Fruit fly (Drosophila melanogaster) whole organism, embryonic: ENCODE measurements around the gene CG17781.
A peak's percentile ranks its signal among the peaks of the same experiment; 100 is the strongest.

ENCODE experiments used
- Abd-B ChIP-seq: fragments of 200-800 bp; sonication (Bioruptor generic); optimal IDR thresholded peaks from 2 replicates; lab custom pipeline; 2018; ENCODE audit warnings: missing biosample characterization, mild to moderate bottlenecking, missing genetic modification characterization, moderate library complexity
- Adf1 ChIP-seq: fragments of 200-800 bp; sonication (Bioruptor generic); IDR thresholded peaks from 2 replicates; pipeline ENCODE4 v1.3.6; 2022; ENCODE audit warnings: missing biosample characterization, missing genetic modification characterization
- CG10979 ChIP-seq: fragments of 200-800 bp; sonication (Bioruptor generic); optimal IDR thresholded peaks from 2 replicates; lab custom pipeline; 2018; ENCODE audit warnings: missing biosample characterization, mild to moderate bottlenecking, missing genetic modification characterization, moderate library complexity
- CG12155 ChIP-seq: fragments of 200-800 bp; sonication (Bioruptor generic); optimal IDR thresholded peaks from 3 replicates; lab custom pipeline; 2016; ENCODE audit warnings: missing biosample characterization, missing genetic modification characterization
- CG12769 ChIP-seq: fragments of 200-800 bp; sonication (Bioruptor generic); optimal IDR thresholded peaks from 2 replicates; lab custom pipeline; 2019; ENCODE audit warnings: missing biosample characterization, mild to moderate bottlenecking, missing genetic modification characterization, moderate library complexity
- CG13894 ChIP-seq: fragments of 200-800 bp; sonication (Bioruptor generic); optimal IDR thresholded peaks from 3 replicates; lab custom pipeline; 2018; ENCODE audit warnings: missing biosample characterization, mild to moderate bottlenecking, missing genetic modification characterization, moderate library complexity
- CG16813 ChIP-seq: fragments of 200-800 bp; sonication (Bioruptor generic); IDR thresholded peaks from 3 replicates; pipeline ENCODE4 v1.3.6; 2022; ENCODE audit warnings: missing biosample characterization, missing genetic modification characterization; ENCODE audit not compliant: partially characterized antibody
- CG17361 ChIP-seq: fragments of 200-800 bp; sonication (Bioruptor generic); IDR thresholded peaks from 3 replicates; pipeline ENCODE4 v1.3.6; 2022; ENCODE audit warnings: missing biosample characterization, missing genetic modification characterization
- CG30431 ChIP-seq: fragments of 200-800 bp; sonication (Bioruptor generic); optimal IDR thresholded peaks from 2 replicates; lab custom pipeline; 2017; ENCODE audit warnings: missing biosample characterization, missing genetic modification characterization
- CG3065 ChIP-seq: fragments of 200-800 bp; sonication (Bioruptor generic); optimal IDR thresholded peaks from 2 replicates; lab custom pipeline; 2016; ENCODE audit warnings: missing biosample characterization, missing genetic modification characterization
- CG6791 ChIP-seq: fragments of 200-800 bp; sonication (Bioruptor generic); IDR thresholded peaks from 3 replicates; pipeline ENCODE4 v1.3.6; 2022; ENCODE audit warnings: missing biosample characterization, missing genetic modification characterization; ENCODE audit not compliant: partially characterized antibody
- CG7745 ChIP-seq: fragments of 200-800 bp; sonication (Bioruptor generic); optimal IDR thresholded peaks from 2 replicates; lab custom pipeline; 2018; ENCODE audit warnings: missing biosample characterization, mild to moderate bottlenecking, missing genetic modification characterization, moderate library complexity
- CG8290 ChIP-seq, 3 experiments: fragments of 200-800 bp; sonication (Bioruptor generic); optimal IDR thresholded peaks; 2 replicates each; lab custom pipeline; 2016 to 2019; ENCODE audit warnings: missing biosample characterization in 3 of 3, missing genetic modification characterization in 3 of 3, mild to moderate bottlenecking in 2 of 3, moderate library complexity in 1 of 3
- CG9215 ChIP-seq: fragments of 200-800 bp; sonication (Bioruptor generic); IDR thresholded peaks from 2 replicates; pipeline ENCODE4 v1.3.6; 2022; ENCODE audit warnings: missing biosample characterization, missing genetic modification characterization
- Chrac-16 ChIP-seq: fragments of 200-800 bp; sonication (Bioruptor generic); optimal IDR thresholded peaks from 3 replicates; lab custom pipeline; 2016; ENCODE audit warnings: missing biosample characterization, missing genetic modification characterization
- Dbx ChIP-seq: fragments of 200-800 bp; sonication (Bioruptor generic); IDR thresholded peaks from 3 replicates; pipeline ENCODE4 v1.3.6; 2022; ENCODE audit warnings: missing biosample characterization, missing genetic modification characterization
- Dp ChIP-seq: fragments of 200-800 bp; sonication (Bioruptor generic); optimal IDR thresholded peaks from 2 replicates; lab custom pipeline; 2018; ENCODE audit warnings: missing biosample characterization, mild to moderate bottlenecking, missing genetic modification characterization, moderate library complexity
- Fer1 ChIP-seq: fragments of 200-800 bp; sonication (Bioruptor generic); optimal IDR thresholded peaks from 2 replicates; lab custom pipeline; 2017; ENCODE audit warnings: missing biosample characterization, mild to moderate bottlenecking, missing genetic modification characterization
- HLHmδ ChIP-seq: fragments of 200-800 bp; sonication (Bioruptor generic); optimal IDR thresholded peaks from 2 replicates; lab custom pipeline; 2018; ENCODE audit warnings: missing biosample characterization, mild to moderate bottlenecking, missing genetic modification characterization, moderate library complexity
- Hey ChIP-seq: fragments of 200-800 bp; sonication (Bioruptor generic); optimal IDR thresholded peaks from 3 replicates; lab custom pipeline; 2018; ENCODE audit warnings: missing biosample characterization, mild to moderate bottlenecking, missing genetic modification characterization
- HmgD ChIP-seq: fragments of 200-800 bp; sonication (Bioruptor generic); optimal IDR thresholded peaks from 3 replicates; lab custom pipeline; 2016; ENCODE audit warnings: missing biosample characterization, missing genetic modification characterization
- Lhr ChIP-seq: fragments of 200-800 bp; sonication (Bioruptor generic); optimal IDR thresholded peaks from 3 replicates; lab custom pipeline; 2017; ENCODE audit warnings: mild to moderate bottlenecking, missing biosample characterization, missing genetic modification reagents, missing genetic modification characterization
- Optix ChIP-seq: fragments of 200-800 bp; sonication (Bioruptor generic); IDR thresholded peaks from 3 replicates; pipeline ENCODE4 v1.3.6; 2022; ENCODE audit warnings: missing biosample characterization, missing genetic modification characterization
- Poxn ChIP-seq: fragments of 200-800 bp; sonication (Bioruptor generic); IDR thresholded peaks from 2 replicates; pipeline ENCODE4 v1.3.6; 2022; ENCODE audit warnings: missing biosample characterization, missing genetic modification characterization
- Sin3A ChIP-seq: fragments of >200 bp; optimal IDR thresholded peaks from 2 replicates; lab custom pipeline; 2018
- Sry-β ChIP-seq: fragments of 200-800 bp; sonication (Bioruptor generic); optimal IDR thresholded peaks from 2 replicates; lab custom pipeline; 2018; ENCODE audit warnings: missing biosample characterization, mild to moderate bottlenecking, missing genetic modification characterization, moderate library complexity
- Xrp1 ChIP-seq: fragments of 200-800 bp; sonication (Bioruptor generic); IDR thresholded peaks from 2 replicates; pipeline ENCODE4 v1.3.6; 2022; ENCODE audit warnings: missing biosample characterization, missing genetic modification characterization
- az2 ChIP-seq: fragments of 200-800 bp; sonication (Bioruptor generic); optimal IDR thresholded peaks from 3 replicates; lab custom pipeline; 2016; ENCODE audit warnings: missing biosample characterization, missing genetic modification characterization
- chm ChIP-seq: fragments of 200-800 bp; sonication (Bioruptor generic); IDR thresholded peaks from 2 replicates; pipeline ENCODE4 v1.3.6; 2022; ENCODE audit warnings: missing biosample characterization, missing genetic modification characterization
- danr ChIP-seq: fragments of 200-800 bp; sonication (Bioruptor generic); IDR thresholded peaks from 2 replicates; pipeline ENCODE4 v1.3.6; 2022; ENCODE audit warnings: missing biosample characterization, missing genetic modification characterization
- dimm ChIP-seq: fragments of 200-800 bp; sonication (Bioruptor generic); IDR thresholded peaks from 2 replicates; pipeline ENCODE4 v1.3.6; 2022; ENCODE audit warnings: missing biosample characterization, missing genetic modification characterization
- esg ChIP-seq: fragments of 200-800 bp; sonication (Bioruptor generic); conservative IDR thresholded peaks from 2 replicates; pipeline ENCODE4 v1.3.6; 2022; ENCODE audit warnings: missing biosample characterization, missing genetic modification characterization
- fd3F ChIP-seq: fragments of 200-800 bp; sonication (Bioruptor generic); optimal IDR thresholded peaks from 2 replicates; lab custom pipeline; 2018; ENCODE audit warnings: missing biosample characterization, mild to moderate bottlenecking, missing genetic modification characterization, moderate library complexity
- gro ChIP-seq: fragments of 200-800 bp; sonication (Bioruptor generic); optimal IDR thresholded peaks from 2 replicates; lab custom pipeline; 2016; ENCODE audit warnings: missing biosample characterization, missing genetic modification characterization
- gsb ChIP-seq: fragments of 200-800 bp; sonication (Bioruptor generic); IDR thresholded peaks from 2 replicates; pipeline ENCODE4 v1.3.6; 2022; ENCODE audit warnings: missing biosample characterization, missing genetic modification characterization
- hth ChIP-seq: fragments of >200 bp; optimal IDR thresholded peaks from 2 replicates; lab custom pipeline; 2017; ENCODE audit warnings: inconsistent platforms
- jigr1 ChIP-seq: fragments of 200-800 bp; sonication (Bioruptor generic); IDR thresholded peaks from 3 replicates; pipeline ENCODE4 v1.3.6; 2022; ENCODE audit warnings: missing biosample characterization, missing genetic modification characterization
- ken ChIP-seq: fragments of 200-800 bp; sonication (Bioruptor generic); IDR thresholded peaks from 3 replicates; pipeline ENCODE4 v1.3.6; 2022; ENCODE audit warnings: missing biosample characterization, missing genetic modification characterization
- kni ChIP-seq: fragments of 200-800 bp; sonication (Bioruptor generic); optimal IDR thresholded peaks from 3 replicates; lab custom pipeline; 2017; ENCODE audit warnings: mild to moderate bottlenecking, missing biosample characterization, missing genetic modification reagents, missing genetic modification characterization
- nom ChIP-seq: fragments of 200-800 bp; sonication (Bioruptor generic); optimal IDR thresholded peaks from 2 replicates; lab custom pipeline; 2017; ENCODE audit warnings: missing biosample characterization, missing genetic modification characterization, mild to moderate bottlenecking, moderate library complexity, missing genetic modification reagents
- pan ChIP-seq, 4 experiments: fragments of >200 bp in 3 of 4; fragments of 200-800 bp in 1 of 4; sonication (Bioruptor generic) in 1 of 4; optimal IDR thresholded peaks in 3 of 4; IDR thresholded peaks in 1 of 4; 2 replicates each; pipeline versions ENCODE4 v1.3.6 to Lab custom; 2017 to 2022; ENCODE audit warnings: missing biosample characterization in 2 of 4, missing genetic modification characterization in 2 of 4, mixed read lengths in 1 of 4
- psq ChIP-seq: fragments of 200-800 bp; sonication (Bioruptor generic); optimal IDR thresholded peaks from 2 replicates; lab custom pipeline; 2017; ENCODE audit warnings: missing biosample characterization, missing genetic modification characterization
- ranshi ChIP-seq: fragments of 200-800 bp; sonication (Bioruptor generic); IDR thresholded peaks from 2 replicates; pipeline ENCODE4 v1.3.6; 2022; ENCODE audit warnings: missing biosample characterization, missing genetic modification characterization
- ro ChIP-seq: fragments of 200-800 bp; sonication (Bioruptor generic); IDR thresholded peaks from 2 replicates; pipeline ENCODE4 v1.3.6; 2022; ENCODE audit warnings: missing biosample characterization, missing genetic modification characterization
- salm ChIP-seq: fragments of 200-800 bp; sonication (Bioruptor generic); optimal IDR thresholded peaks from 2 replicates; lab custom pipeline; 2018; ENCODE audit warnings: missing biosample characterization, mild to moderate bottlenecking, missing genetic modification characterization
- scrt ChIP-seq: fragments of 200-800 bp; sonication (Bioruptor generic); optimal IDR thresholded peaks from 2 replicates; lab custom pipeline; 2018; ENCODE audit warnings: missing biosample characterization, mild to moderate bottlenecking, missing genetic modification characterization, moderate library complexity
- stc ChIP-seq: fragments of 200-800 bp; sonication (Bioruptor generic); IDR thresholded peaks from 2 replicates; pipeline ENCODE4 v1.3.6; 2022; ENCODE audit warnings: missing biosample characterization, missing genetic modification characterization
- vfl ChIP-seq: fragments of 200-800 bp; sonication (Bioruptor generic); optimal IDR thresholded peaks from 2 replicates; lab custom pipeline; 2016; ENCODE audit warnings: missing biosample characterization, missing genetic modification characterization
- zen ChIP-seq: fragments of 200-800 bp; sonication (Bioruptor generic); optimal IDR thresholded peaks from 3 replicates; lab custom pipeline; 2018; ENCODE audit warnings: missing biosample characterization, mild to moderate bottlenecking, missing genetic modification characterization, moderate library complexity

CG17781 gene

DNA sequence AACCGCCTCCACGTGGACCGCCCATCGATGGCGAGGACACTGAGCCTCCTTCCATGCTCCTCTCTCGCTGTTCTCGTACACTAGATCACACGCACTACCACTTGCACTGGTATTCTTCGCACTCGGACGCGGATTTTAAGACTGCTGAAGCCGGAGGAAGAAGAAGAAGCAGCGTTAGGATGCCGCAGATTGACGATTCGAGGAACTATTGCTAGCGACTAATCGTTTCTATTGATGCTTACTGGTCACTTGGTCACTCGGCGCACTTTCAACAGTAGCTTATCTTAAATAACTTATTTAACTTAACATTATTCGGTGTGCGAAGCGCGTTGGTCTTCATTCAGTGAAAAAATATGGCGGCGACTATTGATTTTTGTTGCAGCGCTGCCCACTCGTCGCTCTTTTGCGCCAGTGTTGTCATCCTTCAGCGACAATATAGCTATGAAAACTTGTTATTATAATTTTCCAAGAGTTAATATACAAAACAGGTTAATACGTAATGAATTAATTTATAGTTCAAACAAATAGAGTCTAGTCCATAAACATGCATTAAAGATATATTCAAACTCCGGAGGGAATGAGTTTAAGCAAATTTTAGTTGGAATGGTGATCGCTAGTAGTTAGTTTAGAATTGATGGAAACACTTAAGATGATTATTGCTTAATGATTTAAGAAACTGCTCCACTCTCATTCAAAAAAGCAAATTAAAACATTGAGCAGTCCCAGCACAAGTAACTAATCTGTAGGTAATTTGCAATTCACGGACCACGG, 26.9 kb downstream of the CG17781 start, which contains the start of the genes CG5746 and CG6454:
TSS of gene CG5746 (minus strand) at position 372 of the 771 bp plus-strand sequence.
TSS of gene CG6454 (plus strand) at position 763 of the 771 bp plus-strand sequence.
- TF ChIP-seq CG8290 (GFP tag; optimal IDR thresholded peaks at IDR 0.05; lab: Kevin White, UChicago) (peak; percentile 38), CG8290 (tag; optimal IDR thresholded peaks at IDR 0.05; lab: Kevin White, UChicago) (no peak), zen (tag; lab: Kevin White, UChicago) (peak; percentile 25), gro (GFP tag; lab: Kevin White, UChicago) (peak; percentile 53), Sry-β (GFP tag; lab: Kevin White, UChicago) (peak; percentile 85), CG13894 (no peak), ranshi (0 out of 2 replicates have a peak, but pooled peaks have one; percentile 40), CG30431 (no peak), CG10979 (tag; lab: Kevin White, UChicago) (peak; percentile 27), nom (GFP tag; lab: Kevin White, UChicago) (no peak), Chrac-16 (peak; percentile 64), Fer1 (GFP tag; lab: Kevin White, UChicago) (no peak), psq (peak; percentile 23), kni (GFP tag; lab: Kevin White, UChicago) (no peak), CG12155 (GFP tag; lab: Kevin White, UChicago) (peak; percentile 64), Xrp1 (GFP tag; lab: Robert Waterston, UW) (peak; percentile 35; the same call in 1 of the 2 replicates), Lhr (GFP tag; lab: Kevin White, UChicago) (no peak), hth (lab: Kevin White, UChicago) (no peak), esg (GFP tag; lab: Robert Waterston, UW) (no peak), Poxn (no peak), vfl (GFP tag; lab: Kevin White, UChicago) (peak; percentile 20), Dbx (GFP tag; lab: Robert Waterston, UW) (0 out of 3 replicates have a peak, but pooled peaks have one; percentile 48), chm (GFP tag; lab: Robert Waterston, UW) (no peak), salm (tag; lab: Kevin White, UChicago) (no peak), pan (optimal IDR thresholded peaks at IDR 0.05; lab: Kevin White, UChicago) (no peak), pan (GFP tag; optimal IDR thresholded peaks at IDR 0.05 in 1 of 2, IDR thresholded peaks at IDR 0.05 in 1 of 2) (no peak), CG6791 (no peak; the same call in 2 of the 3 replicates), HmgD (GFP tag; lab: Kevin White, UChicago) (no peak), Adf1 (GFP tag; lab: Robert Waterston, UW) (no peak), gsb (GFP tag; lab: Robert Waterston, UW) (no peak), CG9215 (GFP tag; lab: Robert Waterston, UW) (peak; percentile 54), Optix (GFP tag; lab: Robert Waterston, UW) (no peak), CG3065 (no peak), danr (GFP tag; lab: Robert Waterston, UW) (no peak), stc (GFP tag; lab: Robert Waterston, UW) (no peak), Abd-B (GFP tag; lab: Kevin White, UChicago) (no peak), ro (no peak), Hey (no peak), fd3F (peak; percentile 39), Dp (peak; percentile 14), HLHmδ (GFP tag; lab: Kevin White, UChicago) (no peak), ken (no peak), Sin3A (lab: Kevin White, UChicago) (peak; percentile 68), CG17361 (GFP tag; lab: Robert Waterston, UW) (no peak), dimm (GFP tag; lab: Robert Waterston, UW) (no peak), CG16813 (GFP tag; lab: Robert Waterston, UW) (no peak), az2 (GFP tag; lab: Kevin White, UChicago) (peak; percentile 48), scrt (GFP tag; lab: Kevin White, UChicago) (no peak), jigr1 (peak; percentile 34; the same call in 1 of the 3 replicates), CG7745 (tag; lab: Kevin White, UChicago) (no peak), CG12769 (tag; lab: Kevin White, UChicago) (no peak)
